Fruit fly (Drosophila melanogaster): Measurements from ENCODE around the gene Crtc.

Gene Crtc

dm6 chr3L:17667642-17668362 is 1.2 kb downstream of the Crtc start:
- peak; percentile 22 for TF ChIP-seq fru (GFP tag; optimal IDR thresholded peaks at IDR 0.05)
- no peak for TF ChIP-seq Rel (GFP tag; optimal IDR thresholded peaks at IDR 0.05)
- TF ChIP-seq Rel (tag; optimal IDR thresholded peaks at IDR 0.05) = no peak
- peak; percentile 93 for TF ChIP-seq psq (GFP tag; optimal IDR thresholded peaks at IDR 0.05)
- peak in 1 of 2 experiments; percentile 15 for TF ChIP-seq foxo (GFP tag; optimal IDR thresholded peaks at IDR 0.05)

- peak; percentile 41 for TF ChIP-seq GATAd (GFP tag; optimal IDR thresholded peaks at IDR 0.05)
- no peak for TF ChIP-seq lola (GFP tag; optimal IDR thresholded peaks at IDR 0.05)
- TF ChIP-seq woc (GFP tag; optimal IDR thresholded peaks at IDR 0.05) = no peak
- no peak for TF ChIP-seq Dfd (GFP tag; optimal IDR thresholded peaks at IDR 0.05)
- TF ChIP-seq fru (GFP tag; optimal IDR thresholded peaks at IDR 0.05) = peak; percentile 73
- TF ChIP-seq h (GFP tag; optimal IDR thresholded peaks at IDR 0.05) = peak; percentile 64
- TF ChIP-seq Hr83 (GFP tag; optimal IDR thresholded peaks at IDR 0.05; ENCODE audit: poor library complexity, severe bottlenecking) = peak; percentile 13
- TF ChIP-seq HLH106 (tag; optimal IDR thresholded peaks at IDR 0.05) = no peak
- TF ChIP-seq N (GFP tag; optimal IDR thresholded peaks at IDR 0.05) = no peak
- no peak for TF ChIP-seq ey (GFP tag; optimal IDR thresholded peaks at IDR 0.05)
- TF ChIP-seq br (GFP tag; optimal IDR thresholded peaks at IDR 0.05) = peak; percentile 23
- TF ChIP-seq CG9705 (GFP tag; optimal IDR thresholded peaks at IDR 0.05) = no peak
- no peak for TF ChIP-seq Hr78 (GFP tag; optimal IDR thresholded peaks at IDR 0.05)
- TF ChIP-seq Mio (GFP tag; optimal IDR thresholded peaks at IDR 0.05) = no peak
- TF ChIP-seq Vsx2 (GFP tag; optimal IDR thresholded peaks at IDR 0.05; ENCODE audit: partially characterized antibody) = no peak
- no peak for TF ChIP-seq sv (GFP tag; optimal IDR thresholded peaks at IDR 0.05)
- no peak for TF ChIP-seq dsf (GFP tag; optimal IDR thresholded peaks at IDR 0.05; ENCODE audit: borderline replicate concordance)
- TF ChIP-seq sage (GFP tag; optimal IDR thresholded peaks at IDR 0.05) = peak; percentile 22
- TF ChIP-seq dl (GFP tag; optimal IDR thresholded peaks at IDR 0.05; ENCODE audit: insufficient read depth in 1 of 2, partially characterized antibody in 2 of 2) = peak in 1 of 2 experiments; percentile 33
- TF ChIP-seq CrebA (GFP tag; optimal IDR thresholded peaks at IDR 0.05; ENCODE audit: borderline replicate concordance) = peak; percentile 19
- no peak for TF ChIP-seq Myc (optimal IDR thresholded peaks at IDR 0.05)
- no peak for TF ChIP-seq Hnf4 (GFP tag; optimal IDR thresholded peaks at IDR 0.05)
- no peak for TF ChIP-seq OdsH (GFP tag; optimal IDR thresholded peaks at IDR 0.05)
- TF ChIP-seq CG32264 (GFP tag; optimal IDR thresholded peaks at IDR 0.05) = no peak
- TF ChIP-seq Rel (GFP tag; optimal IDR thresholded peaks at IDR 0.05) = peak; percentile 48
- TF ChIP-seq Rel (tag; optimal IDR thresholded peaks at IDR 0.05) = peak; percentile 74
- no peak for TF ChIP-seq Abd-B (GFP tag; optimal IDR thresholded peaks at IDR 0.05)
- TF ChIP-seq pan (optimal IDR thresholded peaks at IDR 0.05) = no peak
- TF ChIP-seq Sp1 (GFP tag; optimal IDR thresholded peaks at IDR 0.05) = peak; percentile 17
- TF ChIP-seq psq (GFP tag; optimal IDR thresholded peaks at IDR 0.05) = peak; percentile 33
- TF ChIP-seq rgr (GFP tag; optimal IDR thresholded peaks at IDR 0.05) = peak; percentile 31
- no peak for TF ChIP-seq usp (GFP tag; optimal IDR thresholded peaks at IDR 0.05)
- TF ChIP-seq tai (GFP tag; optimal IDR thresholded peaks at IDR 0.05) = no peak
- no peak for TF ChIP-seq brk (GFP tag; optimal IDR thresholded peaks at IDR 0.05)
- TF ChIP-seq dmrt93B (GFP tag; optimal IDR thresholded peaks at IDR 0.05) = no peak
- peak; percentile 11 for TF ChIP-seq Dif (GFP tag; optimal IDR thresholded peaks at IDR 0.05; ENCODE audit: partially characterized antibody)
- peak in 1 of 2 experiments; percentile 13 for TF ChIP-seq foxo (GFP tag; optimal IDR thresholded peaks at IDR 0.05)
- TF ChIP-seq jim (GFP tag; optimal IDR thresholded peaks at IDR 0.05) = peak; percentile 27
- no peak for TF ChIP-seq Jra (GFP tag; optimal IDR thresholded peaks at IDR 0.05)
Measured at dm6 chr3L:17665084-17665576, 3.9 kb downstream of the Crtc start.

All from whole organism, wandering third instar larva.